Worm (Caenorhabditis elegans) whole organism, midembryonic: Measurements from ENCODE around the gene Y57G11C.20.

Experiments used
- T22C8.4 ChIP-seq: fragments of 200-800 bp; sonication (Bioruptor generic); IDR thresholded peaks from 2 replicates; pipeline ENCODE4 v1.3.6; 2022; ENCODE audit warnings: missing genetic modification characterization, missing compliant biosample characterization
- klf-2 ChIP-seq: fragments of 200-800 bp; sonication (Bioruptor generic); conservative IDR thresholded peaks from 2 replicates; pipeline ENCODE4 v1.3.6; 2022; ENCODE audit warnings: missing genetic modification reagents, missing genetic modification characterization, missing compliant biosample characterization
- ref-1 ChIP-seq: fragments of 200-800 bp; sonication (Bioruptor generic); conservative IDR thresholded peaks from 2 replicates; pipeline ENCODE4 v1.3.6; 2022; ENCODE audit warnings: missing genetic modification reagents, missing genetic modification characterization, missing compliant biosample characterization

DNA sequence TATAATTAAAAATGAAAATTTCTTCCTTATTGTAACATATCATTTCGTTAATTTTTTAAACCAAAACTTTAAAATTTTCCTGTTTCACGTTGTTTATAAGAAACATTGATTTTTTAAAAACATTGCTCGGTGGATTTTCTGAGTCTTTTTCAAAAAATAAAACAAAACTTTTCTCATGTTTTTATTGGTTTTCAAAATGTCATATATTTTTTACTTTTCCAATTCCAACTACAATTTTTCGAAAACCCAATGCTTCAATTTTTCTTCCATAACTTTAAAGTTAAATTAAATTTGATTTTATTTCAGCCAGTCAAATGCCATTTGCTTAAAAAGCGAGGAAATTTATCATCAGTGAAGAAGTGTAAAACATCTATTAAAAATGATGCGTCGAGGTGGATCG is 36.0 kb downstream of the Y57G11C.20 start, which contains the start of gene eps-8:
- no peak for TF ChIP-seq T22C8.4 (GFP tag; lab: Robert Waterston, UW)
- no peak for TF ChIP-seq klf-2 (GFP tag; lab: Robert Waterston, UW)
- no peak for TF ChIP-seq ref-1
